Worm (Caenorhabditis elegans) whole organism, young adult: ENCODE results near the gene C34B4.4.

Source experiments
- B0019.2 ChIP-seq: fragments of 200-800 bp; sonication (Bioruptor generic); conservative IDR thresholded peaks from 2 replicates; pipeline ENCODE4 v1.3.6; 2022; ENCODE audit warnings: missing genetic modification reagents, missing genetic modification characterization, missing compliant biosample characterization
- B0336.3 ChIP-seq: fragments of 200-800 bp; sonication (Bioruptor generic); IDR thresholded peaks from 2 replicates; pipeline ENCODE4 v1.3.6; 2022; ENCODE audit warnings: missing genetic modification characterization, missing compliant biosample characterization
- C06A6.2 ChIP-seq: fragments of 200-800 bp; sonication (Bioruptor generic); conservative IDR thresholded peaks from 2 replicates; pipeline ENCODE4 v1.3.6; 2022; ENCODE audit warnings: missing genetic modification characterization, missing compliant biosample characterization
- F23B12.7 ChIP-seq: sonication (generic microtip); optimal IDR thresholded peaks from 2 replicates; lab custom pipeline; 2017; ENCODE audit warnings: missing genetic modification characterization, mild to moderate bottlenecking, missing compliant biosample characterization, antibody characterized with exemption, moderate library complexity; ENCODE audit not compliant: insufficient read depth
- F33H1.4 ChIP-seq: fragments of 200-800 bp; sonication (Bioruptor generic); IDR thresholded peaks from 2 replicates; pipeline ENCODE4 v1.3.6; 2022; ENCODE audit warnings: missing genetic modification reagents, missing genetic modification characterization, missing compliant biosample characterization
- F39B2.1 ChIP-seq: fragments of 200-800 bp; sonication (Bioruptor generic); IDR thresholded peaks from 2 replicates; pipeline ENCODE4 v1.3.6; 2022; ENCODE audit warnings: missing genetic modification reagents, missing genetic modification characterization, missing compliant biosample characterization
- F55B11.4 ChIP-seq: sonication (generic microtip); optimal IDR thresholded peaks from 2 replicates; lab custom pipeline; 2016; ENCODE audit warnings: missing compliant biosample characterization, missing genetic modification characterization, borderline replicate concordance; ENCODE audit not compliant: insufficient read depth
- F57C9.4 ChIP-seq: sonication (generic microtip); optimal IDR thresholded peaks from 2 replicates; lab custom pipeline; 2017; ENCODE audit warnings: mild to moderate bottlenecking, missing genetic modification characterization, missing compliant biosample characterization
- K11D2.4 ChIP-seq: fragments of 200-800 bp; sonication (Bioruptor generic); IDR thresholded peaks from 2 replicates; pipeline ENCODE4 v1.3.6; 2022; ENCODE audit warnings: missing genetic modification reagents, missing genetic modification characterization, missing compliant biosample characterization
- aptf-3 ChIP-seq: fragments of 200-800 bp; sonication (Bioruptor generic); IDR thresholded peaks from 2 replicates; pipeline ENCODE4 v1.3.6; 2022; ENCODE audit warnings: missing genetic modification characterization, missing compliant biosample characterization
- cebp-1 ChIP-seq, 2 experiments: fragments of 200-800 bp in 1 of 2; sonication (Bioruptor generic) in 1 of 2; sonication (generic microtip) in 1 of 2; IDR thresholded peaks in 1 of 2; optimal IDR thresholded peaks in 1 of 2; 2 replicates each; pipeline versions ENCODE4 v1.3.6 to Lab custom; 2017 to 2022; ENCODE audit warnings: missing compliant biosample characterization in 2 of 2, missing genetic modification characterization in 2 of 2, mild to moderate bottlenecking in 1 of 2, missing genetic modification reagents in 1 of 2, moderate library complexity in 1 of 2
- die-1 ChIP-seq: sonication (generic microtip); optimal IDR thresholded peaks from 2 replicates; lab custom pipeline; 2016; ENCODE audit warnings: missing genotype, mild to moderate bottlenecking, missing genetic modification characterization, missing compliant biosample characterization
- dox-1 ChIP-seq: fragments of 200-800 bp; sonication (Bioruptor generic); IDR thresholded peaks from 2 replicates; pipeline ENCODE4 v1.3.6; 2022; ENCODE audit warnings: missing genetic modification reagents, missing genetic modification characterization, missing compliant biosample characterization
- dpff-1 ChIP-seq: sonication (generic microtip); optimal IDR thresholded peaks from 2 replicates; lab custom pipeline; 2017; ENCODE audit warnings: mild to moderate bottlenecking, missing genetic modification characterization, missing compliant biosample characterization
- dpl-1 ChIP-seq: fragments of 150-350 bp; optimal IDR thresholded peaks from 2 replicates; lab custom pipeline; 2014; ENCODE audit warnings: missing biosample characterization, missing genetic modification reagents, missing genetic modification characterization
- egl-18 ChIP-seq: fragments of 200-800 bp; sonication (Bioruptor generic); IDR thresholded peaks from 2 replicates; pipeline ENCODE4 v1.3.6; 2022; ENCODE audit warnings: missing genetic modification reagents, missing genetic modification characterization, missing compliant biosample characterization
- egl-44 ChIP-seq: fragments of 200-800 bp; sonication (Bioruptor generic); IDR thresholded peaks from 2 replicates; pipeline ENCODE4 v1.3.6; 2022; ENCODE audit warnings: missing genetic modification reagents, missing genetic modification characterization, missing compliant biosample characterization
- gei-17 ChIP-seq: fragments of 200-800 bp; sonication (Bioruptor generic); optimal IDR thresholded peaks from 2 replicates; lab custom pipeline; 2018; ENCODE audit warnings: mild to moderate bottlenecking, missing genetic modification characterization, missing compliant biosample characterization
- him-1 ChIP-seq: sonication (generic microtip); optimal IDR thresholded peaks from 2 replicates; lab custom pipeline; 2016; ENCODE audit warnings: missing genotype, missing genetic modification reagents, missing genetic modification characterization, missing compliant biosample characterization
- hmg-20 ChIP-seq: fragments of 200-800 bp; sonication (Bioruptor generic); IDR thresholded peaks from 2 replicates; pipeline ENCODE4 v1.3.6; 2022; ENCODE audit warnings: missing genetic modification reagents, missing genetic modification characterization, missing compliant biosample characterization
- hrde-1 ChIP-seq: sonication (generic microtip); optimal IDR thresholded peaks from 2 replicates; lab custom pipeline; 2016; ENCODE audit warnings: missing genetic modification characterization, mild to moderate bottlenecking, missing compliant biosample characterization, moderate library complexity, missing genotype, missing genetic modification reagents, borderline replicate concordance
- lag-1 ChIP-seq: fragments of 200-800 bp; sonication (Bioruptor generic); IDR thresholded peaks from 2 replicates; pipeline ENCODE4 v1.3.6; 2022; ENCODE audit warnings: missing genetic modification reagents, missing genetic modification characterization, missing compliant biosample characterization
- let-526 ChIP-seq: fragments of 200-800 bp; sonication (Bioruptor generic); IDR thresholded peaks from 2 replicates; pipeline ENCODE4 v1.3.6; 2022; ENCODE audit warnings: missing genetic modification reagents, missing genetic modification characterization, missing compliant biosample characterization
- let-607 ChIP-seq, 2 experiments: fragments of 200-800 bp in 1 of 2; sonication (Bioruptor generic) in 1 of 2; sonication (generic microtip) in 1 of 2; optimal IDR thresholded peaks; 2 replicates each; lab custom pipeline; 2016 to 2018; ENCODE audit warnings: mild to moderate bottlenecking in 2 of 2, missing compliant biosample characterization in 2 of 2, missing genetic modification characterization in 2 of 2, moderate library complexity in 2 of 2, missing genotype in 1 of 2
- lin-35 ChIP-seq, 3 experiments: fragments of 150-350 bp in 2 of 3; sonication (generic microtip) in 1 of 3; optimal IDR thresholded peaks; 2 replicates each; lab custom pipeline; 2014 to 2018; ENCODE audit warnings: missing biosample characterization in 3 of 3, missing genetic modification characterization in 3 of 3, missing genetic modification reagents in 3 of 3
- lin-40 ChIP-seq: sonication (generic microtip); optimal IDR thresholded peaks from 2 replicates; lab custom pipeline; 2016; ENCODE audit warnings: missing genetic modification characterization, mild to moderate bottlenecking, missing compliant biosample characterization, missing genotype, missing genetic modification reagents
- lin-54 ChIP-seq: fragments of 200-800 bp; sonication (Bioruptor generic); optimal IDR thresholded peaks from 2 replicates; lab custom pipeline; 2018; ENCODE audit warnings: mild to moderate bottlenecking, missing genetic modification characterization, missing compliant biosample characterization
- lir-1 ChIP-seq: fragments of 200-800 bp; sonication (Bioruptor generic); conservative IDR thresholded peaks from 2 replicates; pipeline ENCODE4 v1.3.6; 2022; ENCODE audit warnings: missing genetic modification reagents, missing genetic modification characterization, missing compliant biosample characterization
- mes-4 ChIP-seq: sonication (generic microtip); optimal IDR thresholded peaks from 2 replicates; lab custom pipeline; 2016; ENCODE audit warnings: missing genotype, missing genetic modification characterization, missing compliant biosample characterization
- nhr-27 ChIP-seq: fragments of 200-800 bp; sonication (Bioruptor generic); optimal IDR thresholded peaks from 2 replicates; lab custom pipeline; 2018; ENCODE audit warnings: mild to moderate bottlenecking, missing genetic modification characterization, moderate library complexity, missing compliant biosample characterization
- nhr-80 ChIP-seq: sonication (generic microtip); optimal IDR thresholded peaks from 2 replicates; lab custom pipeline; 2016; ENCODE audit warnings: missing genetic modification characterization, missing compliant biosample characterization
- pbrm-1 ChIP-seq: fragments of 200-800 bp; sonication (Bioruptor generic); IDR thresholded peaks from 2 replicates; pipeline ENCODE4 v1.3.6; 2022; ENCODE audit warnings: missing genetic modification reagents, missing genetic modification characterization, missing compliant biosample characterization
- snpc-1.3 ChIP-seq: sonication (generic microtip); optimal IDR thresholded peaks from 2 replicates; lab custom pipeline; 2017; ENCODE audit warnings: missing genetic modification characterization, mild to moderate bottlenecking, missing compliant biosample characterization, antibody characterized with exemption, moderate library complexity, missing genotype, missing genetic modification reagents; ENCODE audit not compliant: insufficient read depth
- snpc-3.4 ChIP-seq: sonication (generic microtip); optimal IDR thresholded peaks from 2 replicates; lab custom pipeline; 2017; ENCODE audit warnings: missing genetic modification characterization, mild to moderate bottlenecking, missing compliant biosample characterization, antibody characterized with exemption, moderate library complexity, missing genotype, missing genetic modification reagents
- snpc-4 ChIP-seq, 5 experiments: fragments of 150-350 bp in 1 of 5; sonication (generic microtip) in 4 of 5; optimal IDR thresholded peaks; 2 replicates each; lab custom pipeline; 2014 to 2018; ENCODE audit warnings: missing genetic modification characterization in 5 of 5, missing biosample characterization in 3 of 5, antibody characterized with exemption in 2 of 5, mild to moderate bottlenecking in 2 of 5, missing compliant biosample characterization in 2 of 5, missing genotype in 2 of 5, moderate library complexity in 2 of 5, missing genetic modification reagents in 1 of 5
- somi-1 ChIP-seq: fragments of 200-800 bp; sonication (Bioruptor generic); optimal IDR thresholded peaks from 2 replicates; lab custom pipeline; 2018; ENCODE audit warnings: mild to moderate bottlenecking, missing genetic modification characterization, missing compliant biosample characterization
- tlf-1 ChIP-seq: fragments of 200-800 bp; sonication (Bioruptor generic); optimal IDR thresholded peaks from 2 replicates; lab custom pipeline; 2018; ENCODE audit warnings: mild to moderate bottlenecking, missing genetic modification characterization, missing compliant biosample characterization
- unc-130 ChIP-seq: sonication (generic microtip); optimal IDR thresholded peaks from 2 replicates; lab custom pipeline; 2016; ENCODE audit warnings: missing genetic modification reagents, missing genetic modification characterization, missing compliant biosample characterization
- unc-62 ChIP-seq: fragments of 150-350 bp; optimal IDR thresholded peaks from 2 replicates; lab custom pipeline; 2014; ENCODE audit warnings: missing biosample characterization, missing genetic modification reagents, missing genetic modification characterization
- xnd-1 ChIP-seq: sonication (generic microtip); optimal IDR thresholded peaks from 2 replicates; lab custom pipeline; 2016; ENCODE audit warnings: missing genotype, missing genetic modification reagents, missing genetic modification characterization, missing compliant biosample characterization
- zfh-2 ChIP-seq: fragments of 200-800 bp; sonication (Bioruptor generic); conservative IDR thresholded peaks from 2 replicates; pipeline ENCODE4 v1.3.6; 2022; ENCODE audit warnings: missing genetic modification reagents, missing genetic modification characterization, missing compliant biosample characterization
- ztf-18 ChIP-seq: sonication (generic microtip); optimal IDR thresholded peaks from 2 replicates; lab custom pipeline; 2016; ENCODE audit warnings: missing genotype, mild to moderate bottlenecking, missing genetic modification characterization, missing compliant biosample characterization
- ztf-26 ChIP-seq: sonication (generic microtip); optimal IDR thresholded peaks from 2 replicates; lab custom pipeline; 2017; ENCODE audit warnings: missing genetic modification characterization, missing compliant biosample characterization
- ztf-3 ChIP-seq: fragments of 200-800 bp; sonication (Bioruptor generic); optimal IDR thresholded peaks from 2 replicates; lab custom pipeline; 2018; ENCODE audit warnings: mild to moderate bottlenecking, missing genetic modification characterization, missing compliant biosample characterization

Gene C34B4.4

ce11 chrV:13075432-13075831, 14.8 kb upstream of the C34B4.4 start:
- TF ChIP-seq snpc-4 (GFP tag; optimal IDR thresholded peaks at IDR 0.05; lab: Kevin White, UChicago) = no peak
- no peak for TF ChIP-seq snpc-4 (tag; optimal IDR thresholded peaks at IDR 0.05; lab: Kevin White, UChicago)
- TF ChIP-seq unc-62 (GFP tag; lab: Kevin White, UChicago) = no peak
- no peak for TF ChIP-seq lin-35 (GFP tag; optimal IDR thresholded peaks at IDR 0.05; lab: Kevin White, UChicago)
- TF ChIP-seq B0019.2 (GFP tag; lab: Robert Waterston, UW) = no peak
- TF ChIP-seq lir-1 (GFP tag; lab: Robert Waterston, UW) = no peak
- TF ChIP-seq pbrm-1 (GFP tag; lab: Robert Waterston, UW) = no peak
- no peak for TF ChIP-seq zfh-2
- TF ChIP-seq B0336.3 = no peak
- no peak for TF ChIP-seq mes-4
- TF ChIP-seq F23B12.7 (tag; lab: Kevin White, UChicago) = no peak
- no peak for TF ChIP-seq unc-130 (GFP tag; lab: Kevin White, UChicago)
- no peak for TF ChIP-seq hmg-20 (GFP tag; lab: Robert Waterston, UW)
- no peak for TF ChIP-seq nhr-27
- TF ChIP-seq him-1 (tag; lab: Kevin White, UChicago) = no peak
- no peak for TF ChIP-seq aptf-3
- no peak for TF ChIP-seq F57C9.4 (tag; lab: Kevin White, UChicago)

- TF ChIP-seq snpc-1.3 (tag; lab: Kevin White, UChicago) = no peak
- peak; percentile 38; the same call in 1 of the 2 replicates for TF ChIP-seq K11D2.4 (GFP tag; lab: Robert Waterston, UW)
- TF ChIP-seq lin-54 (GFP tag; lab: Kevin White, UChicago) = no peak
- no peak for TF ChIP-seq nhr-27
- peak; percentile 6 for TF ChIP-seq tlf-1 (GFP tag; lab: Kevin White, UChicago)
- TF ChIP-seq egl-44 (GFP tag; lab: Robert Waterston, UW) = 0 out of 2 replicates have a peak, but pooled peaks have one; percentile 52
- no peak for TF ChIP-seq dpff-1 (tag; lab: Kevin White, UChicago)
- TF ChIP-seq die-1 (tag; lab: Kevin White, UChicago) = peak; percentile 45
- peak; percentile 93 for TF ChIP-seq somi-1
- TF ChIP-seq F33H1.4 = no peak
- no peak for TF ChIP-seq cebp-1 (GFP tag; IDR thresholded peaks at IDR 0.05; lab: Robert Waterston, UW)
- TF ChIP-seq cebp-1 (tag; optimal IDR thresholded peaks at IDR 0.05; lab: Kevin White, UChicago) = peak; percentile 6
- peak in 1 of 2 experiments; percentile 78 for TF ChIP-seq let-607 (tag; optimal IDR thresholded peaks at IDR 0.05; lab: Kevin White, UChicago)
- no peak for TF ChIP-seq mes-4
- no peak for TF ChIP-seq F23B12.7 (tag; lab: Kevin White, UChicago)
- no peak for TF ChIP-seq snpc-3.4 (tag; lab: Kevin White, UChicago)
- no peak for TF ChIP-seq F39B2.1 (GFP tag; lab: Robert Waterston, UW)
- no peak for TF ChIP-seq gei-17
- no peak for TF ChIP-seq dox-1 (GFP tag; lab: Robert Waterston, UW)
- no peak for TF ChIP-seq F55B11.4 (tag; lab: Kevin White, UChicago)
- TF ChIP-seq ztf-26 (tag; lab: Kevin White, UChicago) = peak; percentile 89
- no peak for TF ChIP-seq ztf-3 (GFP tag; lab: Kevin White, UChicago)
- no peak for TF ChIP-seq pbrm-1 (GFP tag; lab: Robert Waterston, UW)
- TF ChIP-seq hrde-1 (tag; lab: Kevin White, UChicago) = no peak
- peak; percentile 91 for TF ChIP-seq lin-40
- no peak for TF ChIP-seq xnd-1 (tag; lab: Kevin White, UChicago)
- TF ChIP-seq nhr-80 (tag; lab: Kevin White, UChicago) = peak; percentile 62
- TF ChIP-seq ztf-18 (tag; lab: Kevin White, UChicago) = no peak
- TF ChIP-seq lag-1 (GFP tag; lab: Robert Waterston, UW) = no peak
- TF ChIP-seq dpl-1 = no peak
- TF ChIP-seq C06A6.2 (GFP tag; lab: Robert Waterston, UW) = 0 out of 2 replicates have a peak, but pooled peaks have one; percentile 12
- no peak for TF ChIP-seq egl-18 (GFP tag; lab: Robert Waterston, UW)
- no peak for TF ChIP-seq aptf-3
- no peak for TF ChIP-seq let-526 (GFP tag; lab: Robert Waterston, UW)
These were observed 8.9 kb upstream of the C34B4.4 start for ce11 chrV:13081197-13081747.
